Worm (Caenorhabditis elegans) whole organism, L4 larva: Measurements from ENCODE around the gene B0334.13.
A peak's percentile ranks its signal among the peaks of the same experiment; 100 is the strongest.

ENCODE experiments used
- F26F4.8 ChIP-seq: fragments of 200-800 bp; sonication (Bioruptor generic); conservative IDR thresholded peaks from 2 replicates; pipeline ENCODE4 v1.3.6; 2022; ENCODE audit warnings: missing genetic modification characterization, missing compliant biosample characterization
- F49E8.2 ChIP-seq: sonication (generic microtip); optimal IDR thresholded peaks from 2 replicates; lab custom pipeline; 2016; ENCODE audit warnings: missing compliant biosample characterization, mild to moderate bottlenecking, missing genetic modification characterization, borderline replicate concordance
- R02D3.7 ChIP-seq: fragments of 150-350 bp; sonication (generic microtip); optimal IDR thresholded peaks from 3 replicates; lab custom pipeline; 2014; ENCODE audit warnings: missing biosample characterization, missing genetic modification characterization
- T20F7.1 ChIP-seq: fragments of 200-800 bp; sonication (Bioruptor generic); optimal IDR thresholded peaks from 2 replicates; lab custom pipeline; 2018; ENCODE audit warnings: mild to moderate bottlenecking, missing genetic modification characterization, missing compliant biosample characterization
- Y75B8A.6 ChIP-seq: fragments of 200-800 bp; sonication (Bioruptor generic); IDR thresholded peaks from 2 replicates; pipeline ENCODE4 v1.3.6; 2022; ENCODE audit warnings: missing genetic modification reagents, missing genetic modification characterization, missing compliant biosample characterization
- aha-1 ChIP-seq: fragments of 150-350 bp; peaks from one replicate; lab custom pipeline; 2014; ENCODE audit warnings: missing biosample characterization, missing genetic modification characterization
- ama-1 ChIP-seq: fragments of 150-350 bp; optimal IDR thresholded peaks from 2 replicates; lab custom pipeline; 2014; ENCODE audit warnings: inconsistent platforms, mixed read lengths
- arid-1 ChIP-seq: fragments of 200-800 bp; sonication (Bioruptor generic); conservative IDR thresholded peaks from 2 replicates; pipeline ENCODE4 v1.3.6; 2022; ENCODE audit warnings: missing genetic modification reagents, missing genetic modification characterization, missing compliant biosample characterization
- attf-4 ChIP-seq: sonication (generic microtip); optimal IDR thresholded peaks from 3 replicates; lab custom pipeline; 2017; ENCODE audit warnings: missing biosample characterization, missing genetic modification characterization
- ceh-20 ChIP-seq: fragments of 200-800 bp; sonication (Bioruptor generic); IDR thresholded peaks from 2 replicates; pipeline ENCODE4 v1.3.6; 2022; ENCODE audit warnings: missing genetic modification reagents, missing genetic modification characterization, missing compliant biosample characterization
- ceh-82 ChIP-seq: sonication (generic microtip); optimal IDR thresholded peaks from 2 replicates; lab custom pipeline; 2017; ENCODE audit warnings: missing biosample characterization, missing genetic modification characterization
- daf-16 ChIP-seq, 3 experiments: sonication (generic microtip); optimal IDR thresholded peaks; 2 replicates each; lab custom pipeline; 2016 to 2017; ENCODE audit warnings: missing genetic modification characterization in 3 of 3, missing genetic modification reagents in 3 of 3, mild to moderate bottlenecking in 2 of 3, missing compliant biosample characterization in 2 of 3, missing biosample characterization in 1 of 3, moderate library complexity in 1 of 3
- dmd-6 ChIP-seq: fragments of 200-800 bp; sonication (Bioruptor generic); IDR thresholded peaks from 2 replicates; pipeline ENCODE4 v1.3.6; 2022; ENCODE audit warnings: missing genetic modification reagents, missing genetic modification characterization, missing compliant biosample characterization
- dmd-8 ChIP-seq: fragments of 200-800 bp; sonication (Bioruptor generic); IDR thresholded peaks from 2 replicates; pipeline ENCODE4 v1.3.6; 2022; ENCODE audit warnings: missing genetic modification characterization, missing compliant biosample characterization
- dpl-1 ChIP-seq: fragments of 150-350 bp; optimal IDR thresholded peaks from 2 replicates; lab custom pipeline; 2014; ENCODE audit warnings: missing biosample characterization, missing genetic modification reagents, missing genetic modification characterization
- dve-1 ChIP-seq: sonication (generic microtip); optimal IDR thresholded peaks from 2 replicates; lab custom pipeline; 2017; ENCODE audit warnings: antibody characterized with exemption, mild to moderate bottlenecking, missing genetic modification characterization, missing compliant biosample characterization; ENCODE audit not compliant: insufficient read depth
- egl-27 ChIP-seq: sonication (generic microtip); optimal IDR thresholded peaks from 3 replicates; lab custom pipeline; 2017; ENCODE audit warnings: missing biosample characterization, missing genetic modification reagents, missing genetic modification characterization
- gei-8 ChIP-seq: fragments of 200-800 bp; sonication (Bioruptor generic); optimal IDR thresholded peaks from 2 replicates; lab custom pipeline; 2018; ENCODE audit warnings: mild to moderate bottlenecking, missing genetic modification characterization, missing compliant biosample characterization
- hif-1 ChIP-seq, 2 experiments: sonication (generic microtip); optimal IDR thresholded peaks; 2 replicates each; lab custom pipeline; 2016 to 2017; ENCODE audit warnings: missing compliant biosample characterization in 2 of 2, missing genetic modification characterization in 2 of 2, missing genetic modification reagents in 2 of 2, missing genotype in 2 of 2, mild to moderate bottlenecking in 1 of 2
- hlh-11 ChIP-seq: fragments of 200-800 bp; sonication (Bioruptor generic); optimal IDR thresholded peaks from 2 replicates; lab custom pipeline; 2018; ENCODE audit warnings: mild to moderate bottlenecking, missing genetic modification characterization, missing compliant biosample characterization
- hlh-30 ChIP-seq: sonication (generic microtip); optimal IDR thresholded peaks from 2 replicates; lab custom pipeline; 2017; ENCODE audit warnings: antibody characterized with exemption, mild to moderate bottlenecking, missing genetic modification characterization, missing compliant biosample characterization; ENCODE audit not compliant: insufficient read depth
- lin-1 ChIP-seq: fragments of 200-800 bp; sonication (Bioruptor generic); IDR thresholded peaks from 2 replicates; pipeline ENCODE4 v1.3.6; 2022; ENCODE audit warnings: missing genetic modification reagents, missing genetic modification characterization, missing compliant biosample characterization
- lin-15B ChIP-seq: fragments of 150-350 bp; sonication (generic microtip); optimal IDR thresholded peaks from 3 replicates; lab custom pipeline; 2014; ENCODE audit warnings: missing biosample characterization, missing genetic modification characterization
- lin-38 ChIP-seq: fragments of 200-800 bp; sonication (Bioruptor generic); IDR thresholded peaks from 2 replicates; pipeline ENCODE4 v1.3.6; 2022; ENCODE audit warnings: missing genetic modification reagents, missing genetic modification characterization, missing compliant biosample characterization
- lin-39 ChIP-seq: fragments of 150-350 bp; optimal IDR thresholded peaks from 2 replicates; lab custom pipeline; 2014; ENCODE audit warnings: missing biosample characterization, missing genetic modification reagents, missing genetic modification characterization
- madf-5 ChIP-seq, 2 experiments: fragments of 200-800 bp; sonication (Bioruptor generic); IDR thresholded peaks; 2 replicates each; pipeline ENCODE4 v1.3.6; 2022; ENCODE audit warnings: missing compliant biosample characterization in 2 of 2, missing genetic modification characterization in 2 of 2
- mep-1 ChIP-seq: fragments of 150-350 bp; sonication (generic microtip); optimal IDR thresholded peaks from 3 replicates; lab custom pipeline; 2014; ENCODE audit warnings: missing biosample characterization, missing genetic modification characterization
- mes-2 ChIP-seq: sonication (generic microtip); optimal IDR thresholded peaks from 2 replicates; lab custom pipeline; 2016; ENCODE audit warnings: missing genotype, mild to moderate bottlenecking, missing genetic modification characterization, missing compliant biosample characterization; ENCODE audit not compliant: poor library complexity, severe bottlenecking
- mxl-2 ChIP-seq: fragments of 200-800 bp; sonication (Bioruptor generic); conservative IDR thresholded peaks from 2 replicates; pipeline ENCODE4 v1.3.6; 2022; ENCODE audit warnings: missing genetic modification reagents, missing genetic modification characterization, missing compliant biosample characterization
- mxl-3 ChIP-seq: fragments of 200-800 bp; sonication (Bioruptor generic); optimal IDR thresholded peaks from 2 replicates; lab custom pipeline; 2018; ENCODE audit warnings: mild to moderate bottlenecking, missing genetic modification characterization, missing compliant biosample characterization
- nhr-10 ChIP-seq: fragments of 150-350 bp; optimal IDR thresholded peaks from 2 replicates; lab custom pipeline; 2014; ENCODE audit warnings: missing biosample characterization, missing genetic modification characterization
- nhr-11 ChIP-seq: fragments of 150-350 bp; optimal IDR thresholded peaks from 2 replicates; lab custom pipeline; 2014; ENCODE audit warnings: missing biosample characterization, missing genetic modification characterization
- nhr-28 ChIP-seq: fragments of 150-350 bp; optimal IDR thresholded peaks from 2 replicates; lab custom pipeline; 2014; ENCODE audit warnings: missing biosample characterization, missing genetic modification characterization
- nhr-42 ChIP-seq: fragments of 200-800 bp; sonication (Bioruptor generic); IDR thresholded peaks from 2 replicates; pipeline ENCODE4 v1.3.6; 2022; ENCODE audit warnings: missing genetic modification characterization, missing compliant biosample characterization
- nhr-77 ChIP-seq: fragments of 150-350 bp; optimal IDR thresholded peaks from 2 replicates; lab custom pipeline; 2014; ENCODE audit warnings: missing biosample characterization, missing genetic modification characterization
- pqm-1 ChIP-seq: sonication (generic microtip); optimal IDR thresholded peaks from 2 replicates; lab custom pipeline; 2017; ENCODE audit warnings: missing biosample characterization, missing genetic modification characterization
- rbr-2 ChIP-seq: sonication (generic microtip); optimal IDR thresholded peaks from 2 replicates; lab custom pipeline; 2016; ENCODE audit warnings: missing genotype, missing genetic modification characterization, missing compliant biosample characterization
- sdz-12 ChIP-seq: fragments of 200-800 bp; sonication (Bioruptor generic); optimal IDR thresholded peaks from 2 replicates; lab custom pipeline; 2018; ENCODE audit warnings: mild to moderate bottlenecking, missing genetic modification characterization, missing compliant biosample characterization
- skn-1 ChIP-seq: fragments of 150-350 bp; optimal IDR thresholded peaks from 2 replicates; lab custom pipeline; 2014; ENCODE audit warnings: missing biosample characterization, missing genetic modification characterization
- spr-1 ChIP-seq: sonication (generic microtip); optimal IDR thresholded peaks from 2 replicates; lab custom pipeline; 2016; ENCODE audit warnings: mild to moderate bottlenecking, missing genetic modification characterization, missing compliant biosample characterization
- tag-97 ChIP-seq: fragments of 200-800 bp; sonication (Bioruptor generic); IDR thresholded peaks from 2 replicates; pipeline ENCODE4 v1.3.6; 2022; ENCODE audit warnings: missing genetic modification characterization, missing compliant biosample characterization
- unc-130 ChIP-seq: sonication (generic microtip); optimal IDR thresholded peaks from 2 replicates; lab custom pipeline; 2016; ENCODE audit warnings: missing genetic modification reagents, missing genetic modification characterization, missing compliant biosample characterization
- unc-62 ChIP-seq, 3 experiments: fragments of 150-350 bp in 1 of 3; sonication (generic microtip); optimal IDR thresholded peaks in 2 of 3; peaks in 1 of 3; 1 replicate in 1 of 3; 2 replicates in 2 of 3; lab custom pipeline; 2014 to 2017; ENCODE audit warnings: missing biosample characterization in 3 of 3, missing genetic modification characterization in 3 of 3, missing genetic modification reagents in 3 of 3, missing genotype in 1 of 3
- vab-7 ChIP-seq: fragments of 200-800 bp; sonication (Bioruptor generic); IDR thresholded peaks from 2 replicates; pipeline ENCODE4 v1.3.6; 2022; ENCODE audit warnings: missing genetic modification reagents, missing genetic modification characterization, missing compliant biosample characterization
- zag-1 ChIP-seq: fragments of 150-350 bp; optimal IDR thresholded peaks from 2 replicates; lab custom pipeline; 2014; ENCODE audit warnings: missing biosample characterization, missing genetic modification characterization
- zip-11 ChIP-seq: fragments of 200-800 bp; sonication (Bioruptor generic); IDR thresholded peaks from 2 replicates; pipeline ENCODE4 v1.3.6; 2022; ENCODE audit warnings: missing genetic modification characterization, missing compliant biosample characterization
- zip-2 ChIP-seq: fragments of 150-350 bp; optimal IDR thresholded peaks from 2 replicates; lab custom pipeline; 2014; ENCODE audit warnings: missing biosample characterization, missing genetic modification characterization
- ztf-11 ChIP-seq: fragments of 150-350 bp; optimal IDR thresholded peaks from 2 replicates; lab custom pipeline; 2014; ENCODE audit warnings: missing biosample characterization, missing genetic modification characterization

Gene B0334.13

ce11 chrII:11487999-11488398 lies at the start of gene B0334.13:
B0334.13 (plus strand) TSS chrII:11488299.
- TF ChIP-seq unc-62 (GFP tag; optimal IDR thresholded peaks at IDR 0.05 in 1 of 2; lab: Kevin White, UChicago): peak in 1 of 2 experiments; percentile 21
- no peak for TF ChIP-seq unc-62 (tag; optimal IDR thresholded peaks at IDR 0.05; lab: Kevin White, UChicago)
- TF ChIP-seq arid-1 (GFP tag; lab: Robert Waterston, UW): no peak
- TF ChIP-seq hlh-30 (tag; lab: Kevin White, UChicago): no peak

ce11 chrII:11438417-11438816 lies 49.7 kb upstream of the B0334.13 start, which contains the start of gene vha-6:
vha-6 (minus strand) TSS chrII:11438452.
- TF ChIP-seq nhr-28: peak; percentile 58
- TF ChIP-seq hif-1 (tag; optimal IDR thresholded peaks at IDR 0.05; lab: Kevin White, UChicago): no peak
- no peak for TF ChIP-seq daf-16 (GFP tag; optimal IDR thresholded peaks at IDR 0.05; lab: Kevin White, UChicago)
- TF ChIP-seq daf-16 (tag; optimal IDR thresholded peaks at IDR 0.05; lab: Kevin White, UChicago): peak; percentile 50
- peak; percentile 67 for TF ChIP-seq dmd-6 (GFP tag; lab: Robert Waterston, UW)
- TF ChIP-seq nhr-10 (tag; lab: Kevin White, UChicago): no peak
- TF ChIP-seq mxl-3 (GFP tag; lab: Kevin White, UChicago): no peak
- no peak for TF ChIP-seq dmd-8
- no peak for TF ChIP-seq Y75B8A.6 (GFP tag; lab: Robert Waterston, UW)
- no peak for TF ChIP-seq nhr-42 (GFP tag; lab: Robert Waterston, UW)
- peak; percentile 54 for TF ChIP-seq hlh-11 (tag; lab: Kevin White, UChicago)
- peak; percentile 2 for TF ChIP-seq mep-1
- TF ChIP-seq sdz-12 (GFP tag; lab: Kevin White, UChicago): no peak
- no peak for TF ChIP-seq unc-130 (GFP tag; lab: Kevin White, UChicago)
- TF ChIP-seq pqm-1 (tag; lab: Kevin White, UChicago): peak; percentile 93
- TF ChIP-seq lin-15B (tag; lab: Kevin White, UChicago): no peak
- peak; percentile 48 for TF ChIP-seq nhr-77 (tag; lab: Kevin White, UChicago)
- TF ChIP-seq gei-8: no peak
- TF ChIP-seq skn-1 (tag; lab: Kevin White, UChicago): no peak
- TF ChIP-seq dve-1 (tag; lab: Kevin White, UChicago): peak; percentile 39
- no peak for TF ChIP-seq madf-5 (GFP tag; IDR thresholded peaks at IDR 0.05; lab: Robert Waterston, UW)
- no peak for TF ChIP-seq zip-11 (GFP tag; lab: Robert Waterston, UW)
- no peak for TF ChIP-seq lin-38

- peak; percentile 14 for TF ChIP-seq mes-2 (tag; lab: Kevin White, UChicago)
- TF ChIP-seq tag-97 (GFP tag; lab: Robert Waterston, UW): no peak
- TF ChIP-seq hlh-30 (tag; lab: Kevin White, UChicago): no peak
- TF ChIP-seq lin-38: no peak
- TF ChIP-seq ztf-11: no peak
- TF ChIP-seq T20F7.1: peak; percentile 94
- TF ChIP-seq skn-1 (tag; lab: Kevin White, UChicago): no peak
- peak; percentile 25 for TF ChIP-seq aha-1 (tag; lab: Kevin White, UChicago)
- TF ChIP-seq F26F4.8 (GFP tag; lab: Robert Waterston, UW): no peak
- TF ChIP-seq R02D3.7 (tag; lab: Kevin White, UChicago): peak; percentile 65
- no peak for TF ChIP-seq ceh-82 (tag; lab: Kevin White, UChicago)
- no peak for TF ChIP-seq egl-27 (tag; lab: Kevin White, UChicago)
- peak; percentile 83 for TF ChIP-seq dpl-1
- peak; percentile 28 for TF ChIP-seq nhr-28
- no peak for TF ChIP-seq vab-7
- TF ChIP-seq attf-4: no peak
- TF ChIP-seq Y75B8A.6 (GFP tag; lab: Robert Waterston, UW): no peak
- TF ChIP-seq mxl-2 (GFP tag; lab: Robert Waterston, UW): no peak
- no peak for TF ChIP-seq ceh-20
- TF ChIP-seq hlh-11 (tag; lab: Kevin White, UChicago): no peak
- no peak for TF ChIP-seq spr-1 (tag; lab: Kevin White, UChicago)
- no peak for TF ChIP-seq nhr-11
- no peak for TF ChIP-seq zip-2 (tag; lab: Kevin White, UChicago)
- no peak for TF ChIP-seq lin-39
- TF ChIP-seq zag-1 (tag; lab: Kevin White, UChicago): no peak
- TF ChIP-seq rbr-2 (tag; lab: Kevin White, UChicago): no peak
- TF ChIP-seq ama-1 (lab: Kevin White, UChicago): no peak
- TF ChIP-seq gei-8: no peak
- TF ChIP-seq lin-1 (GFP tag; lab: Robert Waterston, UW): no peak
- no peak for TF ChIP-seq F49E8.2 (tag; lab: Kevin White, UChicago)
Measured at ce11 chrII:11440265-11440664, 47.8 kb upstream of the B0334.13 start, which contains the start of gene VW02B12L.2. VW02B12L.2 (minus strand) TSS chrII:11440329.
